Worm (Caenorhabditis elegans): ENCODE measurements around the gene str-209.

DNA sequence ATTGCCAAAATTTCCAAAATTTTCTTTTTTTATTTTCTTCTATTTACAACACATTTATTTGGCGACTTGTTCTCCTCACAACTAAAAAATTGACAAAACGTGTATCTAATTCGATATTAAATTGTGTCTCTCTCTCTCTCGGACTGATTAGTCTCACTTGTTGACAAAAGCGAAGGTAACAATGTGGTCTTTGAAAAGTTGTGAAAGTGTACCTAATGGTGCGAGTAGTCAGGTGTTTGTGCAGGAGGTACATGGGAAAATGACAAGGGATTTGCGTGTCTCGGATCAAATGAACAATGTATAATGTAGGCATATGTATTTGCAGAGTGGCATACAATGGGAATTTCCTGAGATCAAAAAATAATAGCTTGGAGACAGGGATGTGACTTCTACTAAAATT lies 20.8 kb downstream of the str-209 start:
- TF ChIP-seq ama-1 (optimal IDR thresholded peaks at IDR 0.05) (no peak), B0310.2 (tag; optimal IDR thresholded peaks at IDR 0.05) (no peak), scrt-1 (GFP tag; IDR thresholded peaks at IDR 0.05) (no peak), hnd-1 (tag; optimal IDR thresholded peaks at IDR 0.05) (no peak), flt-1 (GFP tag; IDR thresholded peaks at IDR 0.05) (no peak), hmbx-1 (tag; optimal IDR thresholded peaks at IDR 0.05) (no peak), ceh-13 (GFP tag; optimal IDR thresholded peaks at IDR 0.05) (no peak), aly-1 (tag; optimal IDR thresholded peaks at IDR 0.05) (no peak)

Measured in whole organism, early embryonic.